Worm (Caenorhabditis elegans) whole organism, L3 larva: ENCODE measurements around the gene F07F6.2.

Experiments used
- aly-2 ChIP-seq: fragments of 150-350 bp; optimal IDR thresholded peaks from 2 replicates; lab custom pipeline; 2014; ENCODE audit warnings: missing biosample characterization, missing genetic modification characterization
- ceh-28 ChIP-seq: fragments of 150-350 bp; optimal IDR thresholded peaks from 2 replicates; lab custom pipeline; 2014; ENCODE audit warnings: missing biosample characterization, missing genetic modification reagents, missing genetic modification characterization
- ceh-82 ChIP-seq: fragments of 150-350 bp; optimal IDR thresholded peaks from 2 replicates; lab custom pipeline; 2014; ENCODE audit warnings: missing biosample characterization, missing genetic modification characterization
- ceh-9 ChIP-seq: sonication (generic microtip); optimal IDR thresholded peaks from 2 replicates; lab custom pipeline; 2018; ENCODE audit warnings: missing biosample characterization, missing genetic modification characterization
- daf-12 ChIP-seq: fragments of 150-350 bp; optimal IDR thresholded peaks from 2 replicates; lab custom pipeline; 2014; ENCODE audit warnings: missing biosample characterization, missing genetic modification reagents, missing genetic modification characterization
- egl-27 ChIP-seq: sonication (generic microtip); optimal IDR thresholded peaks from 4 replicates; lab custom pipeline; 2017; ENCODE audit warnings: missing biosample characterization, missing genetic modification reagents, missing genetic modification characterization
- egl-5 ChIP-seq: fragments of 150-350 bp; optimal IDR thresholded peaks from 2 replicates; lab custom pipeline; 2017; ENCODE audit warnings: missing biosample characterization, missing genetic modification reagents, missing genetic modification characterization, inconsistent platforms
- elt-1 ChIP-seq: fragments of 150-350 bp; optimal IDR thresholded peaks from 2 replicates; lab custom pipeline; 2014; ENCODE audit warnings: missing biosample characterization, missing genetic modification characterization
- elt-2 ChIP-seq: sonication (generic microtip); optimal IDR thresholded peaks from 2 replicates; lab custom pipeline; 2016; ENCODE audit warnings: missing genetic modification reagents, mild to moderate bottlenecking, missing genetic modification characterization, missing compliant biosample characterization
- eor-1 ChIP-seq, 2 experiments: fragments of 150-350 bp; optimal IDR thresholded peaks; 2 replicates each; lab custom pipeline; 2014 to 2018; ENCODE audit warnings: missing biosample characterization in 2 of 2, missing genetic modification characterization in 2 of 2
- fkh-10 ChIP-seq: sonication (generic microtip); optimal IDR thresholded peaks from 2 replicates; lab custom pipeline; 2017; ENCODE audit warnings: missing biosample characterization, missing genetic modification reagents, missing genetic modification characterization
- fkh-2 ChIP-seq: fragments of 150-350 bp; optimal IDR thresholded peaks from 2 replicates; lab custom pipeline; 2014; ENCODE audit warnings: missing biosample characterization, missing genetic modification reagents, missing genetic modification characterization
- hmg-11 ChIP-seq: sonication (generic microtip); optimal IDR thresholded peaks from 2 replicates; lab custom pipeline; 2016; ENCODE audit warnings: missing genetic modification characterization, missing compliant biosample characterization
- jun-1 ChIP-seq: fragments of 150-350 bp; optimal IDR thresholded peaks from 2 replicates; lab custom pipeline; 2014; ENCODE audit warnings: missing biosample characterization, missing genetic modification reagents, missing genetic modification characterization
- lin-39 ChIP-seq: fragments of 150-350 bp; optimal IDR thresholded peaks from 2 replicates; lab custom pipeline; 2018; ENCODE audit warnings: missing biosample characterization, missing genetic modification reagents, missing genetic modification characterization
- lsy-12 ChIP-seq: sonication (generic microtip); optimal IDR thresholded peaks from 2 replicates; lab custom pipeline; 2016; ENCODE audit warnings: mild to moderate bottlenecking, missing genetic modification characterization, missing compliant biosample characterization
- mdl-1 ChIP-seq: fragments of 150-350 bp; optimal IDR thresholded peaks from 2 replicates; lab custom pipeline; 2014; ENCODE audit warnings: missing biosample characterization, missing genetic modification characterization
- mml-1 ChIP-seq: fragments of 150-350 bp; sonication (generic microtip); optimal IDR thresholded peaks from 3 replicates; lab custom pipeline; 2014; ENCODE audit warnings: missing biosample characterization, missing genetic modification characterization
- nhr-11 ChIP-seq: fragments of 150-350 bp; optimal IDR thresholded peaks from 2 replicates; lab custom pipeline; 2014; ENCODE audit warnings: missing biosample characterization, missing genetic modification characterization
- nhr-12 ChIP-seq: fragments of 150-350 bp; optimal IDR thresholded peaks from 2 replicates; lab custom pipeline; 2014; ENCODE audit warnings: missing biosample characterization, missing genetic modification characterization
- nhr-23 ChIP-seq: fragments of 150-350 bp; optimal IDR thresholded peaks from 2 replicates; lab custom pipeline; 2014; ENCODE audit warnings: missing biosample characterization, missing genetic modification reagents, missing genetic modification characterization
- nhr-237 ChIP-seq: fragments of 150-350 bp; optimal IDR thresholded peaks from 2 replicates; lab custom pipeline; 2014; ENCODE audit warnings: missing biosample characterization, missing genetic modification characterization
- nhr-25 ChIP-seq: sonication (generic microtip); optimal IDR thresholded peaks from 2 replicates; lab custom pipeline; 2017; ENCODE audit warnings: missing biosample characterization, missing genetic modification characterization
- nhr-43 ChIP-seq: sonication (generic microtip); optimal IDR thresholded peaks from 2 replicates; lab custom pipeline; 2016; ENCODE audit warnings: mild to moderate bottlenecking, missing genetic modification characterization, missing compliant biosample characterization; ENCODE audit not compliant: poor library complexity, severe bottlenecking
- pha-4 ChIP-seq: fragments of 150-350 bp; optimal IDR thresholded peaks from 2 replicates; lab custom pipeline; 2014; ENCODE audit warnings: missing biosample characterization, missing genetic modification reagents, missing genetic modification characterization
- pqm-1 ChIP-seq: fragments of 150-350 bp; optimal IDR thresholded peaks from 2 replicates; lab custom pipeline; 2017; ENCODE audit warnings: missing biosample characterization, missing genetic modification characterization, inconsistent platforms
- skn-1 ChIP-seq: fragments of 150-350 bp; optimal IDR thresholded peaks from 2 replicates; lab custom pipeline; 2014; ENCODE audit warnings: missing biosample characterization, missing genetic modification characterization
- snpc-4 ChIP-seq: fragments of 150-350 bp; optimal IDR thresholded peaks from 2 replicates; lab custom pipeline; 2014; ENCODE audit warnings: missing biosample characterization, missing genetic modification characterization
- tbx-2 ChIP-seq: sonication (generic microtip); optimal IDR thresholded peaks from 2 replicates; lab custom pipeline; 2016; ENCODE audit warnings: mild to moderate bottlenecking, missing genetic modification characterization, missing compliant biosample characterization
- unc-39 ChIP-seq: sonication (generic microtip); optimal IDR thresholded peaks from 4 replicates; lab custom pipeline; 2017; ENCODE audit warnings: missing biosample characterization, missing genetic modification characterization
- unc-62 ChIP-seq: fragments of 150-350 bp; sonication (generic microtip); optimal IDR thresholded peaks from 4 replicates; lab custom pipeline; 2014; ENCODE audit warnings: missing biosample characterization, missing genetic modification reagents, missing genetic modification characterization
- zag-1 ChIP-seq: fragments of 150-350 bp; optimal IDR thresholded peaks from 2 replicates; lab custom pipeline; 2014; ENCODE audit warnings: missing biosample characterization, missing genetic modification characterization
- ztf-11 ChIP-seq: fragments of 150-350 bp; optimal IDR thresholded peaks from 2 replicates; lab custom pipeline; 2014; ENCODE audit warnings: missing biosample characterization, missing genetic modification characterization
- ztf-4 ChIP-seq: fragments of 150-350 bp; optimal IDR thresholded peaks from 2 replicates; lab custom pipeline; 2014; ENCODE audit warnings: missing biosample characterization, missing genetic modification characterization

Gene F07F6.2

ce11 chrII:5416204-5416764 lies 13.7 kb upstream of the F07F6.2 start, which contains the start of gene EEED8.2:
EEED8.2 (plus strand) TSS chrII:5416714.
- TF ChIP-seq lsy-12 (tag; lab: Kevin White, UChicago) (no peak), pha-4 (tag; lab: Kevin White, UChicago) (peak; percentile 26)

- TF ChIP-seq ztf-4 (tag; lab: Kevin White, UChicago) (no peak), skn-1 (tag; lab: Kevin White, UChicago) (no peak), unc-62 (GFP tag; lab: Kevin White, UChicago) (no peak), nhr-23 (tag; lab: Kevin White, UChicago) (no peak), nhr-43 (tag; lab: Kevin White, UChicago) (no peak), nhr-11 (tag; lab: Kevin White, UChicago) (no peak), daf-12 (tag; lab: Kevin White, UChicago) (no peak), nhr-25 (tag; lab: Kevin White, UChicago) (no peak), snpc-4 (tag; lab: Kevin White, UChicago) (no peak), tbx-2 (no peak), ceh-28 (no peak), hmg-11 (tag; lab: Kevin White, UChicago) (no peak), ztf-11 (tag; lab: Kevin White, UChicago) (no peak), elt-1 (no peak), nhr-237 (tag; lab: Kevin White, UChicago) (no peak), nhr-12 (tag; lab: Kevin White, UChicago) (no peak), ceh-82 (tag; lab: Kevin White, UChicago) (no peak), mdl-1 (tag; lab: Kevin White, UChicago) (no peak), ceh-9 (tag; lab: Kevin White, UChicago) (no peak), unc-39 (no peak)
Observed at ce11 chrII:5417905-5418304, 12.1 kb upstream of the F07F6.2 start.

- TF ChIP-seq nhr-237 (tag; lab: Kevin White, UChicago) (no peak), ztf-4 (tag; lab: Kevin White, UChicago) (no peak), tbx-2 (no peak), aly-2 (tag; lab: Kevin White, UChicago) (no peak), egl-5 (tag; lab: Kevin White, UChicago) (no peak), lsy-12 (tag; lab: Kevin White, UChicago) (no peak), mdl-1 (tag; lab: Kevin White, UChicago) (no peak), fkh-2 (tag; lab: Kevin White, UChicago) (no peak), elt-2 (no peak), unc-62 (GFP tag; lab: Kevin White, UChicago) (no peak)
Observed at ce11 chrII:5418317-5418716, 11.7 kb upstream of the F07F6.2 start.

ce11 chrII:5418929-5419328 lies 11.1 kb upstream of the F07F6.2 start, which contains the start of gene EEED8.15:
EEED8.15 (plus strand) TSS chrII:5419229.
- no peak for TF ChIP-seq elt-2
- no peak for TF ChIP-seq mml-1 (tag; lab: Kevin White, UChicago)
- no peak for TF ChIP-seq pqm-1 (tag; lab: Kevin White, UChicago)
- TF ChIP-seq jun-1 (tag; lab: Kevin White, UChicago), result no peak
- TF ChIP-seq fkh-2 (tag; lab: Kevin White, UChicago), result no peak
- TF ChIP-seq zag-1 (tag; lab: Kevin White, UChicago), result no peak
- TF ChIP-seq egl-27 (tag; lab: Kevin White, UChicago), result no peak
- TF ChIP-seq eor-1 (tag; optimal IDR thresholded peaks at IDR 0.05; lab: Kevin White, UChicago), result no peak
- no peak for TF ChIP-seq unc-62 (GFP tag; lab: Kevin White, UChicago)
- no peak for TF ChIP-seq fkh-10 (GFP tag; lab: Kevin White, UChicago)
- no peak for TF ChIP-seq lin-39 (tag; lab: Kevin White, UChicago)
- no peak for TF ChIP-seq ceh-82 (tag; lab: Kevin White, UChicago)
